Fruit fly (Drosophila melanogaster) whole organism, adult: Measurements from ENCODE around the gene CrebB.

Experiments
- CG11617 ChIP-seq: fragments of 200-800 bp; sonication (Bioruptor generic); optimal IDR thresholded peaks from 2 replicates; lab custom pipeline; 2017; ENCODE audit warnings: mild to moderate bottlenecking, missing biosample characterization, missing genetic modification reagents, missing genetic modification characterization
- CG12768 ChIP-seq: fragments of 200-800 bp; sonication (Bioruptor generic); optimal IDR thresholded peaks from 2 replicates; lab custom pipeline; 2017; ENCODE audit warnings: missing biosample characterization, missing genetic modification characterization, mild to moderate bottlenecking, moderate library complexity, missing genetic modification reagents
- CG14711 ChIP-seq: fragments of 200-800 bp; sonication (Bioruptor generic); optimal IDR thresholded peaks from 2 replicates; lab custom pipeline; 2018; ENCODE audit warnings: missing biosample characterization, mild to moderate bottlenecking, missing genetic modification characterization, moderate library complexity
- CG1620 ChIP-seq: fragments of 200-800 bp; sonication (Bioruptor generic); optimal IDR thresholded peaks from 2 replicates; lab custom pipeline; 2016; ENCODE audit warnings: missing biosample characterization, missing genetic modification characterization
- CG33017 ChIP-seq: fragments of 200-800 bp; sonication (Bioruptor generic); optimal IDR thresholded peaks from 2 replicates; lab custom pipeline; 2018; ENCODE audit warnings: missing biosample characterization, mild to moderate bottlenecking, missing genetic modification characterization, moderate library complexity
- CG5204 ChIP-seq: fragments of 200-800 bp; sonication (Bioruptor generic); optimal IDR thresholded peaks from 2 replicates; lab custom pipeline; 2016; ENCODE audit warnings: missing biosample characterization, missing genetic modification characterization
- CG7045 ChIP-seq: fragments of 200-800 bp; sonication (Bioruptor generic); optimal IDR thresholded peaks from 2 replicates; lab custom pipeline; 2017; ENCODE audit warnings: missing biosample characterization, mild to moderate bottlenecking, missing genetic modification characterization
- CG7101 ChIP-seq: fragments of 200-800 bp; sonication (Bioruptor generic); optimal IDR thresholded peaks from 2 replicates; lab custom pipeline; 2018; ENCODE audit warnings: missing biosample characterization, mild to moderate bottlenecking, missing genetic modification characterization, moderate library complexity
- Clk ChIP-seq: fragments of 200-800 bp; sonication (Bioruptor generic); optimal IDR thresholded peaks from 2 replicates; lab custom pipeline; 2017; ENCODE audit warnings: missing biosample characterization, missing genetic modification characterization
- Crg-1 ChIP-seq: fragments of 200-800 bp; sonication (Bioruptor generic); optimal IDR thresholded peaks from 2 replicates; lab custom pipeline; 2016; ENCODE audit warnings: missing biosample characterization, missing genetic modification characterization
- Hr96 ChIP-seq: fragments of 200-800 bp; sonication (Bioruptor generic); optimal IDR thresholded peaks from 2 replicates; lab custom pipeline; 2016; ENCODE audit warnings: missing biosample characterization, missing genetic modification characterization
- Mnt ChIP-seq: fragments of 200-800 bp; sonication (Bioruptor generic); optimal IDR thresholded peaks from 2 replicates; lab custom pipeline; 2016; ENCODE audit warnings: missing biosample characterization, mild to moderate bottlenecking, missing genetic modification characterization
- bab1 ChIP-seq: fragments of 200-800 bp; sonication (Bioruptor generic); optimal IDR thresholded peaks from 3 replicates; lab custom pipeline; 2019; ENCODE audit warnings: missing biosample characterization, mild to moderate bottlenecking, missing genetic modification characterization, moderate library complexity
- cic ChIP-seq: fragments of 200-800 bp; sonication (Bioruptor generic); optimal IDR thresholded peaks from 2 replicates; lab custom pipeline; 2017; ENCODE audit warnings: missing biosample characterization, mild to moderate bottlenecking, missing genetic modification characterization, moderate library complexity
- cnc ChIP-seq, 2 experiments: fragments of >200 bp; optimal IDR thresholded peaks; 2 replicates each; lab custom pipeline; 2017
- kay ChIP-seq: fragments of 200-800 bp; sonication (Bioruptor generic); peaks from one replicate; lab custom pipeline; 2016; ENCODE audit warnings: missing biosample characterization, missing genetic modification characterization, borderline replicate concordance
- ovo ChIP-seq: fragments of 200-800 bp; sonication (Bioruptor generic); optimal IDR thresholded peaks from 2 replicates; lab custom pipeline; 2016; ENCODE audit warnings: missing biosample characterization, missing genetic modification characterization
- pad ChIP-seq: fragments of 200-800 bp; sonication (Bioruptor generic); optimal IDR thresholded peaks from 3 replicates; lab custom pipeline; 2017; ENCODE audit warnings: missing biosample characterization, missing genetic modification characterization, mild to moderate bottlenecking, moderate library complexity, missing genetic modification reagents
- tj ChIP-seq: fragments of 200-800 bp; sonication (Bioruptor generic); optimal IDR thresholded peaks from 3 replicates; lab custom pipeline; 2017; ENCODE audit warnings: missing biosample characterization, mild to moderate bottlenecking, missing genetic modification characterization, moderate library complexity
- toe ChIP-seq: fragments of 200-800 bp; sonication (Bioruptor generic); optimal IDR thresholded peaks from 2 replicates; lab custom pipeline; 2016; ENCODE audit warnings: missing biosample characterization, missing genetic modification characterization

Gene CrebB

DNA sequence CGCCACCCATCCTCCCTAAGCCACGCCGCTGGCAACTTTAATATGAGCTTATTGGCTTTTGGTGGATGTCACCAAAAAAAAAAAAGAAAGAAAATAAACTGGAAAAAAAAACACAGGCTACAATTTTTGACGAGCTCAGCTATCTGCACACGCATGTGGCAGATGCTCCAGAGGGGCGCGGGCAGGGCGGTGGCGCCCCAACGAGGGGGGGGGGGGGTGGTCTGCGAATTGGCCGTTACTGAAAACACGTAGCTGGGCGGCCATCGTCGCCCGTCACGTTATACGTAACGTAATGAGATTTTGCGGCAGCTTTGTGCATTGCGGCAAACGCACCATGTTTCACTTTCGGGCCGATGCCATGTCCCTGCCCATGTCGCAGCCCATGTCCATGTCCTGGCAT lies 15.5 kb upstream of the CrebB start:
- TF ChIP-seq bab1 (GFP tag; lab: Kevin White, UChicago), result no peak
- TF ChIP-seq tj (GFP tag; lab: Kevin White, UChicago), result no peak
- TF ChIP-seq CG33017 (tag; lab: Kevin White, UChicago), result no peak
- TF ChIP-seq toe, result no peak
- no peak for TF ChIP-seq CG7045 (GFP tag; lab: Kevin White, UChicago)
- no peak for TF ChIP-seq ovo
- TF ChIP-seq Hr96 (GFP tag; lab: Kevin White, UChicago), result no peak
- TF ChIP-seq CG5204 (GFP tag; lab: Kevin White, UChicago), result no peak
- TF ChIP-seq CG11617 (GFP tag; lab: Kevin White, UChicago), result no peak
- TF ChIP-seq pad (GFP tag; lab: Kevin White, UChicago), result no peak
- TF ChIP-seq cnc (optimal IDR thresholded peaks at IDR 0.05; lab: Kevin White, UChicago), result no peak
- TF ChIP-seq Crg-1 (GFP tag; lab: Kevin White, UChicago), result no peak
- TF ChIP-seq cic (GFP tag; lab: Kevin White, UChicago), result no peak
- no peak for TF ChIP-seq CG7101
- TF ChIP-seq Clk (GFP tag; lab: Kevin White, UChicago), result no peak
- TF ChIP-seq kay (GFP tag; lab: Kevin White, UChicago), result no peak
- no peak for TF ChIP-seq Mnt (GFP tag; lab: Kevin White, UChicago)

DNA sequence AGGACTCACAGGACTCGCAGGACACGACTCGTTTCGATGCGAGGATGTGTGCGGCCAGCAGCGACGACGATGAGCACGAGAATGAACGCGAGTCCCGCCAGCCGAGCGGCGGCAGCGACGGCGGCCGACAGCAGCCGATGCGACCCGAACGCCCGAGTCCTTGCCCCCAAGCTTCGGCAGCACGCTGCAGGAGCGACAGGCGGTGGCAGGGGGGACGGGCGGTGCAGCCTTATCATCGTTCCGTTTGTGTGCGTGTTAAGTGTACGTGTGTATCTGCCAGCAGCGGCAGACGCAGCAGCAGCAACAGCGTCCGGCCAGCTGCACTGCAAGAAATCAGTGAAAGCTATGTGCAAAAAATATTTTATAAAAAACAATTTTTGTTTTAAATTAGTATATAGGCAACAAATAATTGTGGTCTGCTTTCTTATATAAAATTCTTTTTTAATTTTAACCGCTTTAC lies 10.0 kb upstream of the CrebB start, which contains the start of gene kairos:
TSS of gene kairos (minus strand) at position 51 of the 460 bp plus-strand sequence.
- TF ChIP-seq CG5204 (GFP tag; lab: Kevin White, UChicago) (no peak), Hr96 (GFP tag; lab: Kevin White, UChicago) (no peak), CG1620 (GFP tag; lab: Kevin White, UChicago) (no peak), ovo (no peak), tj (GFP tag; lab: Kevin White, UChicago) (no peak), CG12768 (GFP tag; lab: Kevin White, UChicago) (no peak), bab1 (GFP tag; lab: Kevin White, UChicago) (no peak), CG7101 (no peak), CG14711 (tag; lab: Kevin White, UChicago) (no peak), cnc (optimal IDR thresholded peaks at IDR 0.05; lab: Kevin White, UChicago) (no peak), Mnt (GFP tag; lab: Kevin White, UChicago) (no peak), CG7045 (GFP tag; lab: Kevin White, UChicago) (no peak), cic (GFP tag; lab: Kevin White, UChicago) (no peak), toe (no peak), pad (GFP tag; lab: Kevin White, UChicago) (no peak), CG11617 (GFP tag; lab: Kevin White, UChicago) (no peak), kay (GFP tag; lab: Kevin White, UChicago) (no peak), CG33017 (tag; lab: Kevin White, UChicago) (no peak), Clk (GFP tag; lab: Kevin White, UChicago) (no peak), Crg-1 (GFP tag; lab: Kevin White, UChicago) (no peak)

DNA sequence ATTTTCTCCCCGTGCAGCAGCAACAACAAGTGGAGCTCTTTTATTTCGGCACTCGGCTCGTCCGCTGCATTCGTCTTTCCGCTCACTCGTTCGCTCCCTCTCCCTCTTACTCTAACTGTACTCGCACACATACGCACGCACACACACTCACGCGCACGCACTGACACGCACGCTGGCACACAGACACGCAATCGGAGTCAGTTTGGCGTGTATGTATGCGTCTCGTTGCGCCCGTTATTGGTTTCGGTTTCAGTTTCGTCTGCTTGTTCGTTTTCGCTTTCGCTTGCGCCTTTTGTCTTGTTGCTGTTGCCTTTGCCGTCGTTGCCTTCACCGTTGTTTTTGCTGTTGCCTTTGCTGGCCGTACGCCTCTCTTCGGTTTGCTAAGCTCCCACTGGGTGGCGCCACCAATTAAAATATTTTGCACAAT lies 8.4 kb upstream of the CrebB start:
- no peak for TF ChIP-seq cnc (optimal IDR thresholded peaks at IDR 0.05; lab: Kevin White, UChicago)
- peak; percentile 30 for TF ChIP-seq pad (GFP tag; lab: Kevin White, UChicago)
- TF ChIP-seq CG12768 (GFP tag; lab: Kevin White, UChicago), result no peak
- TF ChIP-seq cic (GFP tag; lab: Kevin White, UChicago), result no peak
- TF ChIP-seq CG1620 (GFP tag; lab: Kevin White, UChicago), result no peak
- TF ChIP-seq Clk (GFP tag; lab: Kevin White, UChicago), result no peak
- TF ChIP-seq toe, result no peak
- peak; percentile 54 for TF ChIP-seq ovo
- no peak for TF ChIP-seq Hr96 (GFP tag; lab: Kevin White, UChicago)

DNA sequence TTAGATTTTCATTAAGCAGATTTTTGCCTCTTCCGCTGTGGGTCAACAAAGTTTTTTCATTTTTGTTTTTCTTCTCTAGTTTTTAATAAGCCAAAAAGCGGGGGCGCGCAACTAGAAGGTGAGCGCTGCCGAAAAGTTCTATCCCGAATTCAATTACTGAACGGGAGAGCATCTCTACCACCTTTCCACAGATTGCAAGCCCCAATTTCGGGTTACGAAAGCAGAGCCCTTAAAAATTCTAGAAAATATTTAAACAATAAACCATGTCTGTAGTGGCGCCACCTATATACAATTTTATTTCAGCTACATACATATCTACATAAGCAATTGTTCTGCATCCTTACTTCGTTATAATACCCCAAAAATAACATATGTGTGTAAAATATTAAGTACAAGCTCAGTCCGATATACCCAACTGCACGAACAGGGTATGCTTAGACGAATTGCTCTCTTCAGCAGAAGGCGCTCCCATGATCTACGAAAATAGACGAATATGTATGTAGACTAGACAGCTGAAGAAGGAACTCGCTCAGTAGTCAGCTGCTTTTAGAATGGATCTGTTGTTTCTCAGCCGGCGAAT lies 7.7 kb upstream of the CrebB start, which contains the start of gene CG6106:
TSS of gene CG6106 (plus strand) at position 530 of the 580 bp plus-strand sequence.
- TF ChIP-seq CG33017 (tag; lab: Kevin White, UChicago) (no peak), Clk (GFP tag; lab: Kevin White, UChicago) (no peak), CG5204 (GFP tag; lab: Kevin White, UChicago) (no peak), cic (GFP tag; lab: Kevin White, UChicago) (no peak), Mnt (GFP tag; lab: Kevin White, UChicago) (no peak), bab1 (GFP tag; lab: Kevin White, UChicago) (no peak), Hr96 (GFP tag; lab: Kevin White, UChicago) (no peak), CG7045 (GFP tag; lab: Kevin White, UChicago) (no peak), ovo (no peak), CG14711 (tag; lab: Kevin White, UChicago) (no peak), cnc (optimal IDR thresholded peaks at IDR 0.05; lab: Kevin White, UChicago) (no peak), kay (GFP tag; lab: Kevin White, UChicago) (no peak), pad (GFP tag; lab: Kevin White, UChicago) (no peak), Crg-1 (GFP tag; lab: Kevin White, UChicago) (no peak), CG11617 (GFP tag; lab: Kevin White, UChicago) (no peak), toe (no peak), CG7101 (no peak), tj (GFP tag; lab: Kevin White, UChicago) (no peak)

DNA sequence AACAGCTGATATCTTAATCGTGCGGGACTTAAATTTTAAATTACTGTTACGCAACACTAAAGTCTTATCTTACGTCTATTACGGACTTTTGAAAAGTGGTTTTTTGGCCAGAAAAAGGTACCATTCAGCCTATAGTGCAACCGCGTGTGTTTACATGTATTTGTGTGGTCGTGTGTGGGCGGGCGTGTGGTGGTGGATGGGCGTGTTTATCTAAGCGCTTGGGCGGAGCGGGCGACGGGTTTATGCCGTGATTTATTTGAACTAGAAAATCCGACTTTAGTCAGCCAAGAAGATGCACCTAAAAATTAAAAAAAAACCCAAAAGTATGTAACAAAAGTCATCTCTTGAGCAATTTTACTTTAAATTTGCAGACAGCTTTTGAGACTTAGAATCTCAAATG lies 2.7 kb upstream of the CrebB start:
- no peak for TF ChIP-seq CG5204 (GFP tag; lab: Kevin White, UChicago)
- TF ChIP-seq kay (GFP tag; lab: Kevin White, UChicago), result no peak
- no peak for TF ChIP-seq CG33017 (tag; lab: Kevin White, UChicago)
- TF ChIP-seq cic (GFP tag; lab: Kevin White, UChicago), result no peak
- no peak for TF ChIP-seq Mnt (GFP tag; lab: Kevin White, UChicago)
- TF ChIP-seq CG7045 (GFP tag; lab: Kevin White, UChicago), result no peak
- no peak for TF ChIP-seq CG1620 (GFP tag; lab: Kevin White, UChicago)
- TF ChIP-seq cnc (optimal IDR thresholded peaks at IDR 0.05; lab: Kevin White, UChicago), result no peak
